Worm (Caenorhabditis elegans): ENCODE data around the gene R74.7.

DNA sequence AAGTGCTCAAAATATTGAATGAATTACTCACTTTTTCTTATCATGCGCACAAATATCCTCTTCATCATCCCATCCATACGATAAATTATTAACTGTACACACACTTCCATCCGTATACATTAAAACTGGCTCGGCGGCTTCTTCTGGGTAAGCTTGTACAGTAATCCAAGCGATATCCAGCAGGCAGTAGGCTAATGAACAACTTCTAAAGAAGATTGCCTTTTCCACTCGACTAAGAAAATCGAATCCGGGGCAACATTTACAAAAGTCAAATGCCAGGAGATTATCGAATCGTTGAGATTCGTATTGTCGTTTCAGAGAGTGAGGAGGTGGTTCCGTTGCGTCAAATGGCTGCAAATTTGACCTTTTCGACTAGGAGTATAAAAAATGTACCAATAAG is 27.1 kb downstream of the R74.7 start:
- TF ChIP-seq klf-2 (GFP tag; conservative IDR thresholded peaks at IDR 0.05): no peak
- no peak for TF ChIP-seq T22C8.4 (GFP tag; IDR thresholded peaks at IDR 0.05)
- no peak for TF ChIP-seq ztf-29 (GFP tag; IDR thresholded peaks at IDR 0.05)
- TF ChIP-seq ref-1 (GFP tag; conservative IDR thresholded peaks at IDR 0.05): no peak
- no peak for TF ChIP-seq cog-1 (tag; optimal IDR thresholded peaks at IDR 0.05)
- TF ChIP-seq flt-1 (GFP tag; IDR thresholded peaks at IDR 0.05): no peak
- no peak for TF ChIP-seq tab-1 (GFP tag; IDR thresholded peaks at IDR 0.05)
- TF ChIP-seq ztf-23 (GFP tag; IDR thresholded peaks at IDR 0.05): no peak
